Fruit fly (Drosophila melanogaster) whole organism, prepupa: ENCODE results near the gene CG9312.

Experiments used
- Blimp-1 ChIP-seq: fragments of 200-800 bp; sonication (Bioruptor generic); optimal IDR thresholded peaks from 3 replicates; lab custom pipeline; 2017; ENCODE audit warnings: missing biosample characterization, missing genetic modification characterization, mild to moderate bottlenecking, moderate library complexity, missing genetic modification reagents
- CG11294 ChIP-seq: fragments of 200-800 bp; sonication (Bioruptor generic); IDR thresholded peaks from 2 replicates; pipeline ENCODE4 v1.3.6; 2022; ENCODE audit warnings: missing biosample characterization, missing genetic modification characterization
- CG11762 ChIP-seq: fragments of 200-800 bp; sonication (Bioruptor generic); optimal IDR thresholded peaks from 3 replicates; lab custom pipeline; 2016; ENCODE audit warnings: missing biosample characterization, missing genetic modification characterization; ENCODE audit not compliant: insufficient read depth
- CG11902 ChIP-seq: fragments of 200-800 bp; sonication (Bioruptor generic); optimal IDR thresholded peaks from 3 replicates; lab custom pipeline; 2016; ENCODE audit warnings: missing biosample characterization, missing genetic modification characterization
- CG15336 ChIP-seq: fragments of 200-800 bp; sonication (Bioruptor generic); IDR thresholded peaks from 2 replicates; pipeline ENCODE4 v1.3.6; 2022; ENCODE audit warnings: missing biosample characterization, missing genetic modification characterization
- CG16779 ChIP-seq: fragments of 200-800 bp; sonication (Bioruptor generic); optimal IDR thresholded peaks from 3 replicates; lab custom pipeline; 2017; ENCODE audit warnings: missing biosample characterization, mild to moderate bottlenecking, missing genetic modification characterization
- CG3032 ChIP-seq: fragments of 200-800 bp; optimal IDR thresholded peaks from 2 replicates; lab custom pipeline; 2019; ENCODE audit warnings: missing biosample characterization, mild to moderate bottlenecking, missing genetic modification characterization, moderate library complexity
- CG31627 ChIP-seq: fragments of 200-800 bp; sonication (Bioruptor generic); optimal IDR thresholded peaks from 3 replicates; lab custom pipeline; 2016; ENCODE audit warnings: missing biosample characterization, missing genetic modification characterization
- CG32006 ChIP-seq: fragments of 200-800 bp; sonication (Bioruptor generic); optimal IDR thresholded peaks from 3 replicates; lab custom pipeline; 2017; ENCODE audit warnings: missing biosample characterization, mild to moderate bottlenecking, missing genetic modification characterization
- CG4318 ChIP-seq: fragments of 200-800 bp; sonication (Bioruptor generic); optimal IDR thresholded peaks from 3 replicates; lab custom pipeline; 2017; ENCODE audit warnings: missing biosample characterization, mild to moderate bottlenecking, missing genetic modification characterization
- CG6163 ChIP-seq: fragments of 200-800 bp; sonication (Bioruptor generic); IDR thresholded peaks from 3 replicates; pipeline ENCODE4 v1.3.6; 2022; ENCODE audit warnings: missing biosample characterization, missing genetic modification characterization
- CG6276 ChIP-seq: fragments of 200-800 bp; sonication (Bioruptor generic); optimal IDR thresholded peaks from 2 replicates; lab custom pipeline; 2017; ENCODE audit warnings: missing biosample characterization, mild to moderate bottlenecking, missing genetic modification characterization
- CG6792 ChIP-seq: fragments of 200-800 bp; sonication (Bioruptor generic); optimal IDR thresholded peaks from 3 replicates; lab custom pipeline; 2016; ENCODE audit warnings: missing biosample characterization, missing genetic modification characterization
- CG6808 ChIP-seq: fragments of 200-800 bp; sonication (Bioruptor generic); optimal IDR thresholded peaks from 3 replicates; lab custom pipeline; 2017; ENCODE audit warnings: missing biosample characterization, missing genetic modification characterization, mild to moderate bottlenecking, moderate library complexity, missing genetic modification reagents
- CG6854 ChIP-seq: fragments of 200-800 bp; sonication (Bioruptor generic); optimal IDR thresholded peaks from 2 replicates; lab custom pipeline; 2017; ENCODE audit warnings: missing biosample characterization, mild to moderate bottlenecking, missing genetic modification characterization
- CG7368 ChIP-seq: fragments of 200-800 bp; sonication (Bioruptor generic); optimal IDR thresholded peaks from 3 replicates; lab custom pipeline; 2016; ENCODE audit warnings: missing biosample characterization, missing genetic modification characterization
- CG8119 ChIP-seq: fragments of 200-800 bp; sonication (Bioruptor generic); IDR thresholded peaks from 3 replicates; pipeline ENCODE4 v1.3.6; 2022; ENCODE audit warnings: missing biosample characterization, missing genetic modification characterization
- CG9139 ChIP-seq: fragments of 200-800 bp; sonication (Bioruptor generic); optimal IDR thresholded peaks from 3 replicates; lab custom pipeline; 2017; ENCODE audit warnings: missing biosample characterization, mild to moderate bottlenecking, missing genetic modification characterization
- Eip78C ChIP-seq: fragments of 200-800 bp; sonication (Bioruptor generic); peaks from one replicate; lab custom pipeline; 2016; ENCODE audit warnings: missing biosample characterization, missing genetic modification characterization
- Eip93F ChIP-seq: fragments of 200-800 bp; sonication (Bioruptor generic); optimal IDR thresholded peaks from 2 replicates; lab custom pipeline; 2016; ENCODE audit warnings: missing biosample characterization, mild to moderate bottlenecking, missing genetic modification characterization
- Hr38 ChIP-seq: sonication (Bioruptor generic); optimal IDR thresholded peaks from 2 replicates; lab custom pipeline; 2016; ENCODE audit warnings: missing biosample characterization, missing genetic modification characterization
- Hr39 ChIP-seq: fragments of 200-800 bp; sonication (Bioruptor generic); optimal IDR thresholded peaks from 2 replicates; lab custom pipeline; 2016; ENCODE audit warnings: missing biosample characterization, missing genetic modification characterization
- Hr4 ChIP-seq: fragments of 200-800 bp; sonication (Bioruptor generic); optimal IDR thresholded peaks from 3 replicates; lab custom pipeline; 2016; ENCODE audit warnings: missing biosample characterization, missing genetic modification characterization
- Lpt ChIP-seq: fragments of 200-800 bp; sonication (Bioruptor generic); optimal IDR thresholded peaks from 3 replicates; lab custom pipeline; 2016; ENCODE audit warnings: missing biosample characterization, missing genetic modification characterization
- OdsH ChIP-seq: fragments of 200-800 bp; sonication (Bioruptor generic); optimal IDR thresholded peaks from 3 replicates; lab custom pipeline; 2016; ENCODE audit warnings: missing biosample characterization, missing genetic modification characterization
- Sox102F ChIP-seq: fragments of 200-800 bp; sonication (Bioruptor generic); optimal IDR thresholded peaks from 2 replicates; lab custom pipeline; 2016; ENCODE audit warnings: missing biosample characterization, mild to moderate bottlenecking, missing genetic modification characterization
- Sox14 ChIP-seq: fragments of 200-800 bp; sonication (Bioruptor generic); optimal IDR thresholded peaks from 3 replicates; lab custom pipeline; 2016; ENCODE audit warnings: missing biosample characterization, missing genetic modification characterization
- Sox15 ChIP-seq: fragments of 200-800 bp; sonication (Bioruptor generic); optimal IDR thresholded peaks from 3 replicates; lab custom pipeline; 2016; ENCODE audit warnings: missing biosample characterization, missing genetic modification characterization
- acj6 ChIP-seq: fragments of 200-800 bp; sonication (Bioruptor generic); optimal IDR thresholded peaks from 3 replicates; lab custom pipeline; 2016; ENCODE audit warnings: missing biosample characterization, missing genetic modification characterization
- dac ChIP-seq: fragments of 200-800 bp; sonication (Bioruptor generic); optimal IDR thresholded peaks from 2 replicates; lab custom pipeline; 2017; ENCODE audit warnings: missing biosample characterization, mild to moderate bottlenecking, missing genetic modification characterization
- dsx ChIP-seq: fragments of 200-800 bp; optimal IDR thresholded peaks from 3 replicates; lab custom pipeline; 2019; ENCODE audit warnings: missing biosample characterization, mild to moderate bottlenecking, missing genetic modification characterization, moderate library complexity; ENCODE audit not compliant: poor library complexity, severe bottlenecking
- esn ChIP-seq: fragments of 200-800 bp; sonication (Bioruptor generic); optimal IDR thresholded peaks from 2 replicates; lab custom pipeline; 2016; ENCODE audit warnings: missing biosample characterization, mild to moderate bottlenecking, missing genetic modification characterization, moderate library complexity
- fkh ChIP-seq: fragments of 200-800 bp; sonication (Bioruptor generic); optimal IDR thresholded peaks from 3 replicates; lab custom pipeline; 2017; ENCODE audit warnings: missing biosample characterization, mild to moderate bottlenecking, missing genetic modification characterization, moderate library complexity
- net ChIP-seq: fragments of 200-800 bp; sonication (Bioruptor generic); optimal IDR thresholded peaks from 3 replicates; lab custom pipeline; 2016; ENCODE audit warnings: missing biosample characterization, missing genetic modification characterization
- pdm3 ChIP-seq: fragments of 200-800 bp; sonication (Bioruptor generic); optimal IDR thresholded peaks from 3 replicates; lab custom pipeline; 2016; ENCODE audit warnings: missing biosample characterization, missing genetic modification characterization
- salr ChIP-seq, 2 experiments: fragments of 200-800 bp; sonication (Bioruptor generic); optimal IDR thresholded peaks; 3 replicates each; lab custom pipeline; 2016 to 2018; ENCODE audit warnings: missing biosample characterization in 2 of 2, missing genetic modification characterization in 2 of 2, mild to moderate bottlenecking in 1 of 2
- spab ChIP-seq: fragments of 200-800 bp; sonication (Bioruptor generic); optimal IDR thresholded peaks from 2 replicates; lab custom pipeline; 2017; ENCODE audit warnings: missing biosample characterization, mild to moderate bottlenecking, missing genetic modification characterization, missing genetic modification reagents
- svp ChIP-seq: fragments of 200-800 bp; sonication (Bioruptor generic); peaks from one replicate; lab custom pipeline; 2016; ENCODE audit warnings: missing biosample characterization, missing genetic modification characterization
- topi ChIP-seq: fragments of 200-800 bp; sonication (Bioruptor generic); optimal IDR thresholded peaks from 3 replicates; lab custom pipeline; 2016; ENCODE audit warnings: missing biosample characterization, missing genetic modification characterization
- vri ChIP-seq: fragments of 200-800 bp; sonication (Bioruptor generic); optimal IDR thresholded peaks from 3 replicates; lab custom pipeline; 2016; ENCODE audit warnings: missing biosample characterization, mild to moderate bottlenecking, missing genetic modification characterization

Gene CG9312

dm6 chr3R:13785895-13786294 lies 20.3 kb downstream of the CG9312 start (continued):
- TF ChIP-seq dsx (no peak), dac (no peak), Blimp-1 (peak; percentile 1), CG31627 (GFP tag; lab: Kevin White, UChicago) (no peak)

DNA sequence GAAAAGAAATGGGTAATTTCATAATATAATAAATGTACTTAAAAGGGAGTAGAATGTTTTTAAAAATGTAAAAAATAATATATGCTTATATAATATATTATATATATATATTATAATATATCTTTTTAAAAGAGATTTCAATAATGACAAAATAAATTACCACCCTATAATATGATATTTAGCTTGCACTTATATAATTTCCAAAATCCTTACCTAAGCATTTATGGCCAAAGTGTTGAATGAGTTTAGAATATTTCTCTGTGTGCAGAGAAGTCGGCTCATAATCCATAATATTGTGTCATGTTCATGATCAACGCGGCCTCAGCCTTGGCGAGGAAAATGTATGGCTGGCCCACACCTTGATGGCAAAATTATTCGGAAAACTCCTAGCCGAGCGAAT lies 22.7 kb downstream of the CG9312 start:
- TF ChIP-seq OdsH (GFP tag; lab: Kevin White, UChicago), result peak; percentile 33
- TF ChIP-seq CG8119 (GFP tag; lab: Robert Waterston, UW), result peak; percentile 47
- no peak for TF ChIP-seq Hr38
- TF ChIP-seq CG7368 (GFP tag; lab: Kevin White, UChicago), result no peak
- peak; percentile 68 for TF ChIP-seq CG32006 (GFP tag; lab: Kevin White, UChicago)
- peak; percentile 18 for TF ChIP-seq Hr4 (GFP tag; lab: Kevin White, UChicago)
- TF ChIP-seq acj6 (GFP tag; lab: Kevin White, UChicago), result peak; percentile 22
- TF ChIP-seq Eip93F (GFP tag; lab: Kevin White, UChicago), result no peak
- no peak for TF ChIP-seq CG11294 (GFP tag; lab: Robert Waterston, UW)
- TF ChIP-seq CG11902 (GFP tag; lab: Kevin White, UChicago), result no peak
- TF ChIP-seq CG11762 (GFP tag; lab: Kevin White, UChicago), result no peak
- no peak for TF ChIP-seq CG15336 (GFP tag; lab: Robert Waterston, UW)
- TF ChIP-seq topi (GFP tag; lab: Kevin White, UChicago), result no peak
- no peak for TF ChIP-seq salr (GFP tag; optimal IDR thresholded peaks at IDR 0.05; lab: Kevin White, UChicago)
- peak; percentile 41 for TF ChIP-seq CG4318 (GFP tag; lab: Kevin White, UChicago)
- no peak for TF ChIP-seq Sox15 (GFP tag; lab: Kevin White, UChicago)
- peak; percentile 41 for TF ChIP-seq Eip78C (GFP tag; lab: Kevin White, UChicago)
- no peak for TF ChIP-seq CG6792
- TF ChIP-seq Lpt (GFP tag; lab: Kevin White, UChicago), result peak; percentile 0
- peak; percentile 52 for TF ChIP-seq CG6276 (GFP tag; lab: Kevin White, UChicago)
- no peak for TF ChIP-seq CG16779

- TF ChIP-seq vri (GFP tag; lab: Kevin White, UChicago) (no peak), CG11762 (GFP tag; lab: Kevin White, UChicago) (no peak), Hr39 (GFP tag; lab: Kevin White, UChicago) (no peak), fkh (GFP tag; lab: Kevin White, UChicago) (no peak), Sox102F (no peak)
Observed at dm6 chr3R:13788672-13789071, 23.1 kb downstream of the CG9312 start.

dm6 chr3R:13789617-13790277 lies 24.2 kb downstream of the CG9312 start:
- no peak for TF ChIP-seq Eip93F (GFP tag; lab: Kevin White, UChicago)
- TF ChIP-seq svp (GFP tag; lab: Kevin White, UChicago), result peak; percentile 54
- no peak for TF ChIP-seq CG15336 (GFP tag; lab: Robert Waterston, UW)
- no peak for TF ChIP-seq CG3032 (tag; lab: Kevin White, UChicago)
- TF ChIP-seq Eip78C (GFP tag; lab: Kevin White, UChicago), result peak; percentile 34
- TF ChIP-seq CG7368 (GFP tag; lab: Kevin White, UChicago), result no peak
- no peak for TF ChIP-seq salr (GFP tag; optimal IDR thresholded peaks at IDR 0.05; lab: Kevin White, UChicago)
- TF ChIP-seq topi (GFP tag; lab: Kevin White, UChicago), result no peak
- TF ChIP-seq CG6276 (GFP tag; lab: Kevin White, UChicago), result no peak
- TF ChIP-seq spab, result no peak
- no peak for TF ChIP-seq CG6163 (GFP tag; lab: Robert Waterston, UW)
- TF ChIP-seq pdm3 (GFP tag; lab: Kevin White, UChicago), result no peak
- TF ChIP-seq net (GFP tag; lab: Kevin White, UChicago), result no peak
- TF ChIP-seq Lpt (GFP tag; lab: Kevin White, UChicago), result no peak
- no peak for TF ChIP-seq CG6808 (GFP tag; lab: Kevin White, UChicago)
- no peak for TF ChIP-seq CG9139 (GFP tag; lab: Kevin White, UChicago)
- TF ChIP-seq esn (GFP tag; lab: Kevin White, UChicago), result no peak
- no peak for TF ChIP-seq CG11762 (GFP tag; lab: Kevin White, UChicago)
- TF ChIP-seq CG6854, result peak; percentile 10
- TF ChIP-seq Sox14, result no peak
